Worm (Caenorhabditis elegans) whole organism, L1 larva: ENCODE data around the gene clec-130.
A peak's percentile ranks its signal among the peaks of the same experiment; 100 is the strongest.

Source experiments
- C04F5.9 ChIP-seq: sonication (generic microtip); optimal IDR thresholded peaks from 2 replicates; lab custom pipeline; 2016; ENCODE audit warnings: missing genetic modification characterization, missing compliant biosample characterization
- C16A3.4 ChIP-seq: fragments of 150-350 bp; optimal IDR thresholded peaks from 2 replicates; lab custom pipeline; 2014; ENCODE audit warnings: missing biosample characterization, missing genetic modification characterization
- C34B4.2 ChIP-seq: sonication (generic microtip); optimal IDR thresholded peaks from 2 replicates; lab custom pipeline; 2017; ENCODE audit warnings: mild to moderate bottlenecking, missing genetic modification characterization, missing compliant biosample characterization
- aha-1 ChIP-seq: fragments of 150-350 bp; optimal IDR thresholded peaks from 2 replicates; lab custom pipeline; 2014; ENCODE audit warnings: missing biosample characterization, missing genetic modification characterization
- aly-2 ChIP-seq: fragments of 150-350 bp; optimal IDR thresholded peaks from 2 replicates; lab custom pipeline; 2014; ENCODE audit warnings: missing biosample characterization, missing genetic modification characterization
- ama-1 ChIP-seq: fragments of 150-350 bp; optimal IDR thresholded peaks from 2 replicates; lab custom pipeline; 2014
- blmp-1 ChIP-seq: fragments of 150-350 bp; optimal IDR thresholded peaks from 2 replicates; lab custom pipeline; 2014; ENCODE audit warnings: missing biosample characterization, missing genetic modification characterization
- ceh-63 ChIP-seq: fragments of 200-800 bp; sonication (Bioruptor generic); optimal IDR thresholded peaks from 2 replicates; lab custom pipeline; 2018; ENCODE audit warnings: mild to moderate bottlenecking, missing genetic modification characterization, missing compliant biosample characterization
- ceh-8 ChIP-seq: fragments of 200-800 bp; sonication (Bioruptor generic); optimal IDR thresholded peaks from 2 replicates; lab custom pipeline; 2018; ENCODE audit warnings: mild to moderate bottlenecking, missing genetic modification characterization, moderate library complexity, missing compliant biosample characterization
- ceh-82 ChIP-seq, 3 experiments: fragments of 150-350 bp in 1 of 3; sonication (generic microtip) in 2 of 3; optimal IDR thresholded peaks; 2 replicates each; lab custom pipeline; 2014 to 2017; ENCODE audit warnings: missing biosample characterization in 3 of 3, missing genetic modification characterization in 3 of 3
- dpl-1 ChIP-seq, 3 experiments: fragments of 150-350 bp in 2 of 3; sonication (generic microtip) in 1 of 3; optimal IDR thresholded peaks; 2 replicates each; lab custom pipeline; 2014 to 2017; ENCODE audit warnings: missing biosample characterization in 3 of 3, missing genetic modification characterization in 3 of 3, missing genetic modification reagents in 3 of 3
- efl-1 ChIP-seq, 4 experiments: fragments of 150-350 bp; optimal IDR thresholded peaks in 3 of 4; peaks in 1 of 4; 1 replicate in 1 of 4; 2 replicates in 3 of 4; lab custom pipeline; 2014; ENCODE audit warnings: missing biosample characterization in 2 of 4, missing genetic modification characterization in 2 of 4, missing genetic modification reagents in 2 of 4
- elt-2 ChIP-seq: sonication (generic microtip); optimal IDR thresholded peaks from 2 replicates; lab custom pipeline; 2016; ENCODE audit warnings: missing genetic modification characterization, mild to moderate bottlenecking, inconsistent platforms, missing compliant biosample characterization, missing genetic modification reagents
- elt-3 ChIP-seq, 6 experiments: fragments of 150-350 bp in 1 of 6; sonication (generic microtip); optimal IDR thresholded peaks; 2 replicates each; lab custom pipeline; 2017 to 2018; ENCODE audit warnings: missing biosample characterization in 6 of 6, missing genetic modification characterization in 6 of 6, inconsistent platforms in 1 of 6
- ets-5 ChIP-seq: fragments of 200-800 bp; sonication (Bioruptor generic); IDR thresholded peaks from 2 replicates; pipeline ENCODE4 v1.3.6; 2022; ENCODE audit warnings: missing genetic modification characterization, missing compliant biosample characterization
- fkh-10 ChIP-seq: sonication (generic microtip); optimal IDR thresholded peaks from 2 replicates; lab custom pipeline; 2017; ENCODE audit warnings: missing biosample characterization, missing genetic modification reagents, missing genetic modification characterization
- fkh-8 ChIP-seq: sonication (generic microtip); optimal IDR thresholded peaks from 2 replicates; lab custom pipeline; 2016; ENCODE audit warnings: mild to moderate bottlenecking, missing genetic modification characterization, missing compliant biosample characterization
- grh-1 ChIP-seq: fragments of 200-800 bp; sonication (Bioruptor generic); IDR thresholded peaks from 2 replicates; pipeline ENCODE4 v1.3.6; 2022; ENCODE audit warnings: missing genetic modification reagents, missing genetic modification characterization, missing compliant biosample characterization
- irx-1 ChIP-seq: sonication (generic microtip); optimal IDR thresholded peaks from 2 replicates; lab custom pipeline; 2016; ENCODE audit warnings: missing genetic modification characterization, missing compliant biosample characterization
- isw-1 ChIP-seq: fragments of 200-800 bp; sonication (Bioruptor generic); IDR thresholded peaks from 2 replicates; pipeline ENCODE4 v1.3.6; 2022; ENCODE audit warnings: missing genetic modification characterization, missing compliant biosample characterization
- jun-1 ChIP-seq: fragments of 150-350 bp; optimal IDR thresholded peaks from 2 replicates; lab custom pipeline; 2014; ENCODE audit warnings: missing biosample characterization, missing genetic modification reagents, missing genetic modification characterization
- lin-14 ChIP-seq: fragments of 200-800 bp; sonication (Bioruptor generic); optimal IDR thresholded peaks from 2 replicates; lab custom pipeline; 2018; ENCODE audit warnings: mild to moderate bottlenecking, missing genetic modification characterization, moderate library complexity, missing compliant biosample characterization
- lin-15B ChIP-seq: fragments of 150-350 bp; sonication (generic microtip); optimal IDR thresholded peaks from 3 replicates; lab custom pipeline; 2014; ENCODE audit warnings: missing biosample characterization, missing genetic modification characterization
- lin-35 ChIP-seq, 2 experiments: fragments of 150-350 bp; optimal IDR thresholded peaks; 2 replicates each; lab custom pipeline; 2014; ENCODE audit warnings: missing biosample characterization in 2 of 2, missing genetic modification characterization in 2 of 2, missing genetic modification reagents in 2 of 2
- lir-3 ChIP-seq: sonication (generic microtip); optimal IDR thresholded peaks from 2 replicates; lab custom pipeline; 2016; ENCODE audit warnings: mild to moderate bottlenecking, missing genetic modification characterization, moderate library complexity, missing compliant biosample characterization; ENCODE audit not compliant: poor library complexity
- mef-2 ChIP-seq: fragments of 150-350 bp; optimal IDR thresholded peaks from 2 replicates; lab custom pipeline; 2014; ENCODE audit warnings: missing biosample characterization, missing genetic modification characterization
- mep-1 ChIP-seq: fragments of 150-350 bp; optimal IDR thresholded peaks from 2 replicates; lab custom pipeline; 2014; ENCODE audit warnings: missing biosample characterization, missing genetic modification characterization
- nhr-11 ChIP-seq: fragments of 150-350 bp; optimal IDR thresholded peaks from 2 replicates; lab custom pipeline; 2014; ENCODE audit warnings: missing biosample characterization, missing genetic modification characterization
- nhr-12 ChIP-seq: sonication (generic microtip); optimal IDR thresholded peaks from 2 replicates; lab custom pipeline; 2017; ENCODE audit warnings: missing biosample characterization, missing genetic modification characterization
- nhr-237 ChIP-seq: fragments of 150-350 bp; optimal IDR thresholded peaks from 2 replicates; lab custom pipeline; 2014; ENCODE audit warnings: missing biosample characterization, missing genetic modification characterization
- nhr-28 ChIP-seq: fragments of 150-350 bp; optimal IDR thresholded peaks from 2 replicates; lab custom pipeline; 2014; ENCODE audit warnings: missing biosample characterization, missing genetic modification characterization
- nhr-47 ChIP-seq: sonication (generic microtip); optimal IDR thresholded peaks from 2 replicates; lab custom pipeline; 2016; ENCODE audit warnings: mild to moderate bottlenecking, missing genetic modification characterization, moderate library complexity, missing compliant biosample characterization
- nhr-76 ChIP-seq: sonication (generic microtip); optimal IDR thresholded peaks from 2 replicates; lab custom pipeline; 2017; ENCODE audit warnings: missing biosample characterization, missing genetic modification characterization
- nhr-84 ChIP-seq: sonication (generic microtip); optimal IDR thresholded peaks from 2 replicates; lab custom pipeline; 2017; ENCODE audit warnings: missing biosample characterization, missing genetic modification characterization
- nhr-85 ChIP-seq: sonication (generic microtip); peaks from one replicate; lab custom pipeline; 2016; ENCODE audit warnings: missing genetic modification characterization, inconsistent platforms, missing compliant biosample characterization
- nhr-90 ChIP-seq: sonication (generic microtip); optimal IDR thresholded peaks from 2 replicates; lab custom pipeline; 2016; ENCODE audit warnings: mild to moderate bottlenecking, missing genetic modification characterization, missing compliant biosample characterization; ENCODE audit not compliant: poor library complexity
- pag-3 ChIP-seq: sonication (generic microtip); optimal IDR thresholded peaks from 2 replicates; lab custom pipeline; 2017; ENCODE audit warnings: missing genetic modification characterization, mild to moderate bottlenecking, missing compliant biosample characterization, antibody characterized with exemption, borderline replicate concordance; ENCODE audit not compliant: insufficient read depth
- pqm-1 ChIP-seq: sonication (generic microtip); optimal IDR thresholded peaks from 3 replicates; lab custom pipeline; 2017; ENCODE audit warnings: missing biosample characterization, missing genetic modification characterization
- rnt-1 ChIP-seq: sonication (generic microtip); optimal IDR thresholded peaks from 2 replicates; lab custom pipeline; 2016; ENCODE audit warnings: mild to moderate bottlenecking, missing genetic modification characterization, moderate library complexity, missing compliant biosample characterization
- skn-1 ChIP-seq: fragments of 150-350 bp; optimal IDR thresholded peaks from 2 replicates; lab custom pipeline; 2014; ENCODE audit warnings: missing biosample characterization, missing genetic modification characterization
- snu-23 ChIP-seq: sonication (generic microtip); optimal IDR thresholded peaks from 2 replicates; lab custom pipeline; 2016; ENCODE audit warnings: missing genetic modification characterization, missing compliant biosample characterization
- sox-4 ChIP-seq: sonication (generic microtip); optimal IDR thresholded peaks from 2 replicates; lab custom pipeline; 2016; ENCODE audit warnings: missing genetic modification characterization, missing compliant biosample characterization
- sptf-1 ChIP-seq: fragments of 150-350 bp; optimal IDR thresholded peaks from 2 replicates; lab custom pipeline; 2014; ENCODE audit warnings: missing biosample characterization, missing genetic modification characterization
- swsn-7 ChIP-seq: sonication (generic microtip); optimal IDR thresholded peaks from 2 replicates; lab custom pipeline; 2016; ENCODE audit warnings: missing genetic modification characterization, missing compliant biosample characterization
- tbx-2 ChIP-seq: sonication (generic microtip); optimal IDR thresholded peaks from 2 replicates; lab custom pipeline; 2016; ENCODE audit warnings: missing genetic modification characterization, missing compliant biosample characterization
- unc-62 ChIP-seq: fragments of 150-350 bp; optimal IDR thresholded peaks from 2 replicates; lab custom pipeline; 2014; ENCODE audit warnings: missing biosample characterization, missing genetic modification reagents, missing genetic modification characterization
- unc-98 ChIP-seq: fragments of 200-800 bp; sonication (Bioruptor generic); IDR thresholded peaks from 2 replicates; pipeline ENCODE4 v1.3.6; 2022; ENCODE audit warnings: missing genetic modification characterization, missing compliant biosample characterization
- ztf-11 ChIP-seq, 2 experiments: sonication (generic microtip); optimal IDR thresholded peaks; 2 replicates each; lab custom pipeline; 2016 to 2017; ENCODE audit warnings: missing genetic modification characterization in 2 of 2, missing biosample characterization in 1 of 2, missing compliant biosample characterization in 1 of 2
- ztf-4 ChIP-seq: fragments of 150-350 bp; optimal IDR thresholded peaks from 2 replicates; lab custom pipeline; 2014; ENCODE audit warnings: missing biosample characterization, missing genetic modification characterization

The clec-130 gene

ce11 chrII:3547282-3547681 is 26.1 kb upstream of the clec-130 start (continued):
- peak in 1 of 2 experiments; percentile 21 for TF ChIP-seq lin-35 (GFP tag; optimal IDR thresholded peaks at IDR 0.05; lab: Kevin White, UChicago)
- no peak for TF ChIP-seq unc-62 (GFP tag; lab: Kevin White, UChicago)
- no peak for TF ChIP-seq blmp-1
- no peak for TF ChIP-seq lir-3 (tag; lab: Kevin White, UChicago)
- TF ChIP-seq nhr-237 (tag; lab: Kevin White, UChicago), result no peak
- TF ChIP-seq aha-1 (tag; lab: Kevin White, UChicago), result no peak
- TF ChIP-seq nhr-47, result peak; percentile 42
- peak; percentile 30 for TF ChIP-seq fkh-8 (tag; lab: Kevin White, UChicago)
- no peak for TF ChIP-seq ets-5 (GFP tag; lab: Robert Waterston, UW)
- no peak for TF ChIP-seq pqm-1 (tag; lab: Kevin White, UChicago)
- TF ChIP-seq mef-2 (tag; lab: Kevin White, UChicago), result no peak
- no peak for TF ChIP-seq grh-1 (GFP tag; lab: Robert Waterston, UW)
- TF ChIP-seq fkh-10 (GFP tag; lab: Kevin White, UChicago), result peak; percentile 44
- no peak for TF ChIP-seq nhr-28 (tag; lab: Kevin White, UChicago)
- TF ChIP-seq rnt-1 (tag; lab: Kevin White, UChicago), result no peak
- no peak for TF ChIP-seq sptf-1 (tag; lab: Kevin White, UChicago)
- TF ChIP-seq C04F5.9 (tag; lab: Kevin White, UChicago), result no peak
- no peak for TF ChIP-seq ceh-63 (GFP tag; lab: Kevin White, UChicago)
- TF ChIP-seq skn-1 (tag; lab: Kevin White, UChicago), result no peak
- no peak for TF ChIP-seq ztf-4 (tag; lab: Kevin White, UChicago)
- peak; percentile 47 to 65 for TF ChIP-seq efl-1 (optimal IDR thresholded peaks at IDR 0.05; lab: Kevin White, UChicago)
- TF ChIP-seq efl-1 (GFP tag; optimal IDR thresholded peaks at IDR 0.05 in 1 of 2; lab: Kevin White, UChicago), result peak; percentile 30 to 76
- no peak for TF ChIP-seq snu-23
- TF ChIP-seq ztf-11 (tag; optimal IDR thresholded peaks at IDR 0.05; lab: Kevin White, UChicago), result no peak
- TF ChIP-seq C16A3.4 (tag; lab: Kevin White, UChicago), result no peak
- TF ChIP-seq ceh-82 (tag; optimal IDR thresholded peaks at IDR 0.05; lab: Kevin White, UChicago), result peak in 2 of 3 experiments; percentile 21 to 29
- TF ChIP-seq tbx-2 (tag; lab: Kevin White, UChicago), result no peak

ce11 chrII:3550352-3550751 is 23.0 kb upstream of the clec-130 start, which contains the start of gene W10G11.19:
TSS of gene W10G11.19 (plus strand) at chrII:3550652.
- TF ChIP-seq nhr-76 (no peak), lin-14 (GFP tag; lab: Kevin White, UChicago) (no peak), lin-15B (tag; lab: Kevin White, UChicago) (no peak), isw-1 (no peak), lin-35 (GFP tag; optimal IDR thresholded peaks at IDR 0.05; lab: Kevin White, UChicago) (no peak), nhr-12 (no peak), nhr-85 (tag; lab: Kevin White, UChicago) (no peak), ets-5 (GFP tag; lab: Robert Waterston, UW) (no peak), elt-3 (tag; optimal IDR thresholded peaks at IDR 0.05; lab: Kevin White, UChicago) (no peak), nhr-47 (no peak), nhr-28 (tag; lab: Kevin White, UChicago) (no peak), swsn-7 (tag; lab: Kevin White, UChicago) (no peak), skn-1 (tag; lab: Kevin White, UChicago) (no peak), unc-98 (no peak)

ce11 chrII:3553453-3553852 is 19.9 kb upstream of the clec-130 start, which contains the start of gene dnc-3:
TSS of gene dnc-3 (plus strand) at chrII:3553724.
- peak; percentile 20 for TF ChIP-seq blmp-1
- peak; percentile 73 for TF ChIP-seq nhr-90 (tag; lab: Kevin White, UChicago)
- TF ChIP-seq dpl-1 (GFP tag; optimal IDR thresholded peaks at IDR 0.05; lab: Kevin White, UChicago), result peak; percentile 52 to 56 (median 56)
- peak; percentile 72 for TF ChIP-seq isw-1
- no peak for TF ChIP-seq C34B4.2
- peak; percentile 20 for TF ChIP-seq aly-2 (tag; lab: Kevin White, UChicago)
- TF ChIP-seq mep-1, result peak; percentile 53
- TF ChIP-seq jun-1, result peak; percentile 30
- TF ChIP-seq nhr-11 (tag; lab: Kevin White, UChicago), result no peak
- peak; percentile 50 for TF ChIP-seq ceh-8 (GFP tag; lab: Kevin White, UChicago)
- peak; percentile 67 for TF ChIP-seq sox-4 (tag; lab: Kevin White, UChicago)
- TF ChIP-seq grh-1 (GFP tag; lab: Robert Waterston, UW), result peak; percentile 56
- TF ChIP-seq elt-3 (tag; optimal IDR thresholded peaks at IDR 0.05; lab: Kevin White, UChicago), result no peak
- no peak for TF ChIP-seq sptf-1 (tag; lab: Kevin White, UChicago)
- peak; percentile 28 for TF ChIP-seq lin-15B (tag; lab: Kevin White, UChicago)
- TF ChIP-seq ama-1 (lab: Kevin White, UChicago), result no peak
- TF ChIP-seq elt-2, result peak; percentile 62
- TF ChIP-seq nhr-84 (tag; lab: Kevin White, UChicago), result no peak
- TF ChIP-seq pag-3, result no peak
- TF ChIP-seq irx-1 (tag; lab: Kevin White, UChicago), result peak; percentile 81
- peak; percentile 24 for TF ChIP-seq C16A3.4 (tag; lab: Kevin White, UChicago)
